Worm (Caenorhabditis elegans): ENCODE measurements around the gene ZK622.1.

Gene ZK622.1

ce11 chrII:5340672-5341568, 47.3 kb downstream of the ZK622.1 start:
- TF ChIP-seq gmeb-2 (tag; optimal IDR thresholded peaks at IDR 0.05) (peak; percentile 19), rnt-1 (tag; optimal IDR thresholded peaks at IDR 0.05) (no peak)

- TF ChIP-seq lim-6 (tag; optimal IDR thresholded peaks at IDR 0.05) (no peak), ceh-45 (GFP tag; IDR thresholded peaks at IDR 0.05) (no peak), hlh-6 (tag; optimal IDR thresholded peaks at IDR 0.05) (no peak), unc-3 (GFP tag; conservative IDR thresholded peaks at IDR 0.05) (no peak), unc-3 (tag; optimal IDR thresholded peaks at IDR 0.05) (no peak), dve-1 (tag; optimal IDR thresholded peaks at IDR 0.05) (no peak), ceh-48 (tag; optimal IDR thresholded peaks at IDR 0.05) (no peak), fkh-6 (tag; optimal IDR thresholded peaks at IDR 0.05) (no peak), ceh-14 (tag; optimal IDR thresholded peaks at IDR 0.05) (no peak), unc-42 (tag; optimal IDR thresholded peaks at IDR 0.05) (no peak), Y22D7AL.16 (tag; optimal IDR thresholded peaks at IDR 0.05) (no peak), ceh-2 (tag; optimal IDR thresholded peaks at IDR 0.05) (no peak), eyg-1 (tag; optimal IDR thresholded peaks at IDR 0.05) (no peak)
Observed at ce11 chrII:5341573-5341972, 48.0 kb downstream of the ZK622.1 start.

- TF ChIP-seq elt-2 (tag; optimal IDR thresholded peaks at IDR 0.05): no peak
- TF ChIP-seq tbx-7 (tag; optimal IDR thresholded peaks at IDR 0.05): no peak
- TF ChIP-seq madf-2 (tag; optimal IDR thresholded peaks at IDR 0.05): no peak
- TF ChIP-seq dve-1 (tag; optimal IDR thresholded peaks at IDR 0.05): no peak
- no peak for TF ChIP-seq fkh-6 (tag; optimal IDR thresholded peaks at IDR 0.05)
- TF ChIP-seq unc-3 (GFP tag; conservative IDR thresholded peaks at IDR 0.05): no peak
- no peak for TF ChIP-seq unc-3 (tag; optimal IDR thresholded peaks at IDR 0.05)
Observed at ce11 chrII:5342412-5342811, 48.8 kb downstream of the ZK622.1 start.

- TF ChIP-seq K09A11.1 (tag; optimal IDR thresholded peaks at IDR 0.05; ENCODE audit: insufficient read depth) (no peak), ama-1 (optimal IDR thresholded peaks at IDR 0.05) (no peak), sdc-2 (tag; optimal IDR thresholded peaks at IDR 0.05) (no peak), gmeb-2 (tag; optimal IDR thresholded peaks at IDR 0.05) (no peak), nfya-1 (tag; optimal IDR thresholded peaks at IDR 0.05) (no peak), pag-3 (tag; optimal IDR thresholded peaks at IDR 0.05; ENCODE audit: borderline replicate concordance) (no peak), ttx-3 (tag; optimal IDR thresholded peaks at IDR 0.05) (no peak), Y22D7AL.16 (tag; optimal IDR thresholded peaks at IDR 0.05) (no peak), elt-2 (tag; optimal IDR thresholded peaks at IDR 0.05) (no peak), ceh-30 (tag; optimal IDR thresholded peaks at IDR 0.05) (no peak), ceh-48 (tag; optimal IDR thresholded peaks at IDR 0.05) (no peak), ceh-9 (tag; optimal IDR thresholded peaks at IDR 0.05) (no peak), ceh-31 (tag; optimal IDR thresholded peaks at IDR 0.05) (no peak), C38D4.7 (GFP tag; optimal IDR thresholded peaks at IDR 0.05) (no peak), F13H6.1 (tag; optimal IDR thresholded peaks at IDR 0.05) (no peak), sox-2 (GFP tag; IDR thresholded peaks at IDR 0.05) (no peak)
Observed at ce11 chrII:5344775-5345174, 51.2 kb downstream of the ZK622.1 start, which contains the start of gene F09E5.14. Gene F09E5.14, minus strand, starts transcription at chrII:5344875.

Data from whole organism, late embryonic.